Comparison of ENCODE assay signal across 3 fruit fly cellular contexts in the genomic region with DNA sequence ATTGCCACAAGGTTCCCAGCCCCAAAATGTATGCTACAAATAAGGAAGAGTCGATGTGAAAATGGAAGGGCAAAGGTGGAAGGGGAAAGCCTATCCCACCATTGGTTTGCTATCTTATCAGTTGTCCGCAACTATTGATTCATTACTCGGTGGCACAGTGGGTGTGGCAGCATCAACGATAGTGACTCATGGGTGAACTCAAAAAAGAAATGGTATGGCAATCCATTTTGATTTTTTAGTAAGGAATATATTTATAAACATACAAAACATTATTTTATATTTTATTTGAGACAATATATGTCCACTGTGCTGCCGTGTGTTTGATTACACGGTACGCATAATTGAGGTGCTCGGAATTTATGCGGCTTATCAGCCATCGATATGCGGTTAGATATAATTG.
A peak's percentile ranks its signal among the peaks of the same experiment; 100 is the strongest.
TF ChIP-seq lines count a peak whose summit lies in the region.

No protein-coding gene starts in this region.

- TF ChIP-seq CTCF in whole organism, embryonic (GFP tag; optimal IDR thresholded peaks at IDR 0.05; lab: Kevin White, UChicago), result no peak

TF ChIP-seq in whole organism, adult, 20 proteins besides CTCF, POLR2A, EP300 and RAD21:
- TF ChIP-seq Mnt (GFP tag; optimal IDR thresholded peaks at IDR 0.05; lab: Kevin White, UChicago) (no peak), kay (GFP tag; lab: Kevin White, UChicago; ENCODE audit: borderline replicate concordance) (peak; percentile 75), CG1620 (GFP tag; optimal IDR thresholded peaks at IDR 0.05; lab: Kevin White, UChicago) (no peak)

TF ChIP-seq in whole organism, embryonic, 481 proteins besides CTCF, POLR2A, EP300 and RAD21:
- TF ChIP-seq CG7839 (tag; optimal IDR thresholded peaks at IDR 0.05; lab: Kevin White, UChicago) (peak; percentile 56), salm (tag; optimal IDR thresholded peaks at IDR 0.05; lab: Kevin White, UChicago) (no peak), kay (GFP tag; optimal IDR thresholded peaks at IDR 0.05; lab: Kevin White, UChicago) (peak; percentile 74), Ets65A (GFP tag; lab: Kevin White, UChicago) (peak; percentile 55), CG9727 (GFP tag; optimal IDR thresholded peaks at IDR 0.05; lab: Kevin White, UChicago) (peak; percentile 20), Eip74EF (GFP tag; optimal IDR thresholded peaks at IDR 0.05; lab: Kevin White, UChicago) (peak in 1 of 2 experiments; percentile 8)
TF ChIP-seq in whole organism, embryonic: peak in this region for 5.

TF ChIP-seq in whole organism, prepupa, 60 proteins besides CTCF, POLR2A, EP300 and RAD21:
- TF ChIP-seq Sox15 (GFP tag; optimal IDR thresholded peaks at IDR 0.05; lab: Kevin White, UChicago) (no peak), svp (GFP tag; lab: Kevin White, UChicago) (peak; percentile 73), CG16779 (tag; optimal IDR thresholded peaks at IDR 0.05; lab: Kevin White, UChicago) (no peak)
